Worm (Caenorhabditis elegans) whole organism, late embryonic: ENCODE measurements around the gene C56G2.5.

Experiments
- ama-1 ChIP-seq: fragments of 150-350 bp; optimal IDR thresholded peaks from 2 replicates; lab custom pipeline; 2014
- dmd-4 ChIP-seq: sonication (generic microtip); optimal IDR thresholded peaks from 2 replicates; lab custom pipeline; 2016; ENCODE audit warnings: borderline replicate concordance, missing genetic modification characterization, missing compliant biosample characterization

DNA sequence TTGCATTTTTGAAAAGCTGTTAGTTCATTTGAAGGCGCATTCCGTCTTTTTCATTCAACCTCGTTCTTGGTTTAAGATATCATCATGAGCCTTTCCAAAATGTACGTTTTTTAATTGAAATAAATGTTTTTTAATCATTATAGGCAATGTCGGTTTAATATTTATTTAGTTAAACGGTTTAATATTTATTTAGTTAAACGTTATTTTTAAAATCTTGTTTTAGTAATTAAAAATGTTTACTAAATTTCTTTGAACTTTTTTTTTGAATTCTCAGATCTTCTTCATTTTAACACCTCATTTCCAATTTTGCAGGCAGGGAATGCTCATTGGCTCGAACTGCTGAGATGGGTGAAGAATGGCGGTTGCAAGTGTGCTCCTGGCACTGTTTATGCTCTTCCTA, 15.0 kb downstream of the C56G2.5 start, which contains the start of gene gar-2:
- no peak for TF ChIP-seq dmd-4 (tag; lab: Kevin White, UChicago)
- no peak for TF ChIP-seq ama-1 (lab: Kevin White, UChicago)
